Worm (Caenorhabditis elegans) whole organism, mixed stage, embryonic: ENCODE results near the gene R12B2.8.

Experiments used
- M03D4.4 ChIP-seq: sonication (generic microtip); optimal IDR thresholded peaks from 2 replicates; lab custom pipeline; 2017; ENCODE audit warnings: mild to moderate bottlenecking, missing genetic modification characterization, missing compliant biosample characterization
- ceh-39 ChIP-seq: fragments of 150-350 bp; optimal IDR thresholded peaks from 2 replicates; lab custom pipeline; 2014; ENCODE audit warnings: missing biosample characterization, missing genetic modification characterization
- ceh-43 ChIP-seq: fragments of 200-800 bp; sonication (Bioruptor generic); optimal IDR thresholded peaks from 2 replicates; lab custom pipeline; 2018; ENCODE audit warnings: mild to moderate bottlenecking, missing genetic modification characterization, moderate library complexity, missing compliant biosample characterization
- ces-1 ChIP-seq: fragments of 150-350 bp; optimal IDR thresholded peaks from 2 replicates; lab custom pipeline; 2014; ENCODE audit warnings: missing biosample characterization, missing genetic modification reagents, missing genetic modification characterization
- drap-1 ChIP-seq: fragments of 200-800 bp; sonication (Bioruptor generic); optimal IDR thresholded peaks from 3 replicates; lab custom pipeline; 2018; ENCODE audit warnings: mild to moderate bottlenecking, missing genetic modification characterization, missing compliant biosample characterization
- elt-1 ChIP-seq: sonication (generic microtip); optimal IDR thresholded peaks from 2 replicates; lab custom pipeline; 2017; ENCODE audit warnings: missing genetic modification characterization, mild to moderate bottlenecking, missing compliant biosample characterization, antibody characterized with exemption, moderate library complexity, borderline replicate concordance; ENCODE audit not compliant: insufficient read depth
- flh-1 ChIP-seq: fragments of 200-800 bp; sonication (Bioruptor generic); optimal IDR thresholded peaks from 2 replicates; lab custom pipeline; 2018; ENCODE audit warnings: mild to moderate bottlenecking, missing genetic modification characterization, moderate library complexity, missing compliant biosample characterization
- hlh-1 ChIP-seq: fragments of 150-350 bp; optimal IDR thresholded peaks from 2 replicates; lab custom pipeline; 2014; ENCODE audit warnings: missing biosample characterization, missing genetic modification reagents, missing genetic modification characterization
- lin-13 ChIP-seq: fragments of 150-350 bp; optimal IDR thresholded peaks from 2 replicates; lab custom pipeline; 2014; ENCODE audit warnings: missing biosample characterization, missing genetic modification characterization
- lin-32 ChIP-seq: fragments of 200-800 bp; sonication (Bioruptor generic); optimal IDR thresholded peaks from 2 replicates; lab custom pipeline; 2018; ENCODE audit warnings: mild to moderate bottlenecking, missing genetic modification characterization, missing compliant biosample characterization
- lsy-2 ChIP-seq: fragments of 150-350 bp; optimal IDR thresholded peaks from 2 replicates; lab custom pipeline; 2014; ENCODE audit warnings: missing biosample characterization, missing genetic modification characterization
- mab-5 ChIP-seq: fragments of 150-350 bp; optimal IDR thresholded peaks from 2 replicates; lab custom pipeline; 2014; ENCODE audit warnings: missing biosample characterization, missing genetic modification characterization
- mep-1 ChIP-seq: fragments of 150-350 bp; optimal IDR thresholded peaks from 2 replicates; lab custom pipeline; 2017; ENCODE audit warnings: missing biosample characterization, missing genetic modification reagents, missing genetic modification characterization, inconsistent platforms
- mls-2 ChIP-seq: sonication (generic microtip); optimal IDR thresholded peaks from 2 replicates; lab custom pipeline; 2016; ENCODE audit warnings: mild to moderate bottlenecking, missing genetic modification characterization, moderate library complexity, missing compliant biosample characterization
- nhr-12 ChIP-seq: fragments of 150-350 bp; optimal IDR thresholded peaks from 2 replicates; lab custom pipeline; 2014; ENCODE audit warnings: missing biosample characterization, missing genetic modification characterization
- nhr-2 ChIP-seq: fragments of 150-350 bp; optimal IDR thresholded peaks from 2 replicates; lab custom pipeline; 2014; ENCODE audit warnings: missing biosample characterization, missing genetic modification characterization
- nhr-237 ChIP-seq: fragments of 150-350 bp; optimal IDR thresholded peaks from 2 replicates; lab custom pipeline; 2014; ENCODE audit warnings: missing biosample characterization, missing genetic modification characterization
- pha-4 ChIP-seq: fragments of 150-350 bp; optimal IDR thresholded peaks from 2 replicates; lab custom pipeline; 2018; ENCODE audit warnings: missing biosample characterization, missing genetic modification reagents, missing genetic modification characterization
- sptf-1 ChIP-seq: sonication (generic microtip); optimal IDR thresholded peaks from 2 replicates; lab custom pipeline; 2017; ENCODE audit warnings: mild to moderate bottlenecking, missing genetic modification characterization, moderate library complexity, missing compliant biosample characterization
- tbx-8 ChIP-seq: fragments of 200-800 bp; sonication (Bioruptor generic); optimal IDR thresholded peaks from 2 replicates; lab custom pipeline; 2018; ENCODE audit warnings: mild to moderate bottlenecking, missing genetic modification characterization, moderate library complexity, missing compliant biosample characterization
- unc-120 ChIP-seq: sonication (generic microtip); optimal IDR thresholded peaks from 2 replicates; lab custom pipeline; 2017; ENCODE audit warnings: missing genetic modification characterization, missing compliant biosample characterization; ENCODE audit not compliant: poor library complexity, severe bottlenecking
- unc-39 ChIP-seq: fragments of 150-350 bp; optimal IDR thresholded peaks from 2 replicates; lab custom pipeline; 2014; ENCODE audit warnings: missing biosample characterization, missing genetic modification characterization
- unc-62 ChIP-seq: fragments of 150-350 bp; optimal IDR thresholded peaks from 2 replicates; lab custom pipeline; 2014; ENCODE audit warnings: missing biosample characterization, missing genetic modification reagents, missing genetic modification characterization
- zip-8 ChIP-seq: fragments of 150-350 bp; optimal IDR thresholded peaks from 2 replicates; lab custom pipeline; 2014; ENCODE audit warnings: missing biosample characterization, missing genetic modification characterization

Gene R12B2.8

ce11 chrIII:5869429-5869828, 45.7 kb downstream of the R12B2.8 start, which contains the start of gene F01F1.15:
Gene F01F1.15, minus strand, starts transcription at chrIII:5869529.
- TF ChIP-seq nhr-12 (no peak), ceh-39 (tag; lab: Kevin White, UChicago) (no peak)

- TF ChIP-seq mep-1 (tag; lab: Kevin White, UChicago), result peak; percentile 31
- TF ChIP-seq nhr-237 (tag; lab: Kevin White, UChicago), result peak; percentile 39
- TF ChIP-seq ces-1, result peak; percentile 58
- TF ChIP-seq drap-1 (GFP tag; lab: Kevin White, UChicago), result no peak
- peak; percentile 6 for TF ChIP-seq hlh-1 (tag; lab: Kevin White, UChicago)
- peak; percentile 34 for TF ChIP-seq sptf-1 (tag; lab: Kevin White, UChicago)
- TF ChIP-seq lsy-2 (tag; lab: Kevin White, UChicago), result peak; percentile 58
- TF ChIP-seq unc-62, result no peak
- peak; percentile 20 for TF ChIP-seq pha-4 (tag; lab: Kevin White, UChicago)
Measured at ce11 chrIII:5871760-5872159, 48.0 kb downstream of the R12B2.8 start, which contains the start of the genes F01F1.11 and F01F1.3. Gene F01F1.11, minus strand, starts transcription at chrIII:5871877. Gene F01F1.3, plus strand, starts transcription at chrIII:5871938.

DNA sequence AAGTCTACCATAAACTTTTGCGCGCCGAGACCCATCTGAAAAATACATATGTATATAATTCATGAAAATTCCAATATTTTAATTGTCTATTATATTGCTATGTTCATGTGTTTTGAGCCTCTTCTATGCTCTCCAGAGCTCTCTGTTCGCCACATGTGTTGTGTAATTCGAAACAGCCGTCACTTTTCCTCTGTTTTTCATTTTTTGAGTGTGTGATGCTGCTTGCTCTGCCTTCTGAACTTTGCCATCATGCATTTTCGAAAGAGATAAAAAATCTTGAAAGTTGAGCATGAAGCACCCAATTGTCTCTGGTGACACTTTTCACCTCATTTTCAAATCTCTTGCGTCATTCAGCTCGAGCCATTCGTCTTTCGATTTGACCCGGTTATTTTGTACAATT, 48.6 kb downstream of the R12B2.8 start:
- no peak for TF ChIP-seq flh-1
- peak; percentile 38 for TF ChIP-seq hlh-1 (tag; lab: Kevin White, UChicago)
- no peak for TF ChIP-seq lin-13 (tag; lab: Kevin White, UChicago)
- TF ChIP-seq M03D4.4 (tag; lab: Kevin White, UChicago), result no peak
- peak; percentile 24 for TF ChIP-seq zip-8

DNA sequence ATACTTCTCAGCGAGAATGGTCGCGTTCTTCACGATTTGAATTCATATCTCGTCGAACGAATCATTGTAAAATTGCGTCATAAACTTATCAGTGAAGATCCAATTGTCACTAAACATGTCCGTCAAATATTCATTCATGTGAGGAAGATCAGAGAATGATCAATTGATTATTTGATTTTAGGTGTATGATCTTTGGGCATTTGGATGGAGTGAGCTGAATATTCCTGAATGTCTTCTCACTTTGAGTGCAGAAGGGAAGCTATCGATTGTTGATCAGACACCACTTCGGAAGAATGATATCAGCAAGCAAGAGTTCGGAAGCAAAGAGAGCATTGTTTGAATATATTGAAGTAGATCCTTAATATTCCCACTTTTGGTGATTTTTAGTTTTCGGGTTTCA, 50.5 kb downstream of the R12B2.8 start:
- TF ChIP-seq unc-62, result peak; percentile 38
- TF ChIP-seq M03D4.4 (tag; lab: Kevin White, UChicago), result no peak
- no peak for TF ChIP-seq unc-120 (tag; lab: Kevin White, UChicago)
- TF ChIP-seq, all 35 proteins: peak for 1

ce11 chrIII:5874664-5875417, 51.1 kb downstream of the R12B2.8 start:
- TF ChIP-seq ceh-39 (tag; lab: Kevin White, UChicago) (no peak), mls-2 (no peak), lin-13 (tag; lab: Kevin White, UChicago) (no peak), drap-1 (GFP tag; lab: Kevin White, UChicago) (no peak), sptf-1 (tag; lab: Kevin White, UChicago) (no peak), unc-120 (tag; lab: Kevin White, UChicago) (no peak), M03D4.4 (tag; lab: Kevin White, UChicago) (no peak), nhr-2 (tag; lab: Kevin White, UChicago) (no peak), ceh-43 (GFP tag; lab: Kevin White, UChicago) (no peak), elt-1 (no peak), zip-8 (no peak), mab-5 (no peak), hlh-1 (tag; lab: Kevin White, UChicago) (no peak), tbx-8 (GFP tag; lab: Kevin White, UChicago) (no peak), lsy-2 (tag; lab: Kevin White, UChicago) (no peak), unc-39 (no peak)

- TF ChIP-seq lin-32 (no peak), nhr-12 (no peak), drap-1 (GFP tag; lab: Kevin White, UChicago) (no peak), nhr-237 (tag; lab: Kevin White, UChicago) (no peak), ces-1 (no peak), mab-5 (no peak)
Measured at ce11 chrIII:5875418-5875702, 51.6 kb downstream of the R12B2.8 start.

DNA sequence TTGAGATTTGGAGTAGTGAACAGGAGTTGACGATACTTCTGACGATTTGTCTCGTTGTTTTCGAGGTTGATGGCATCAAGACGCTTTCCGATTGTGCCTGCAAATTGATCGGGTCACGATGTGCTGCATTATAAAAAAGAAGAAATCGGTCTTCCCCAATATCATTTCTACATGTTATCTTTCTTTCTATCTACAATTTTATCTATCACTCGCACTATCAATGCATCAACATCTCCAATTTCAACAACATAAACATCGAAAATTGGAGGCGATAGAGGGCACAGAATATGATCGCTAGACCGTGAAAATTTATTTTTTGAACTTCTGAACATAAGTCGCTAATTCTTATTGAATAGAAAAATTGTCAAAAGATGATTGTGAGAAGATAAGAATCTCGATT, 52.0 kb downstream of the R12B2.8 start:
- TF ChIP-seq mls-2 (no peak), elt-1 (peak; percentile 35)
- TF ChIP-seq, all 35 proteins: peak for 1
